Worm (Caenorhabditis elegans) whole organism, early embryonic: Measurements from ENCODE around the gene mrpl-53.

Experiments used
- F13C5.2 ChIP-seq: sonication (generic microtip); optimal IDR thresholded peaks from 2 replicates; lab custom pipeline; 2017; ENCODE audit warnings: mild to moderate bottlenecking, missing genetic modification characterization, inconsistent platforms, missing compliant biosample characterization
- ama-1 ChIP-seq: fragments of 150-350 bp; optimal IDR thresholded peaks from 2 replicates; lab custom pipeline; 2014
- ets-7 ChIP-seq: sonication (generic microtip); optimal IDR thresholded peaks from 2 replicates; lab custom pipeline; 2016; ENCODE audit warnings: missing genotype, missing genetic modification characterization, missing compliant biosample characterization

- TF ChIP-seq ama-1 (no peak), ets-7 (tag; lab: Kevin White, UChicago) (no peak), F13C5.2 (tag; lab: Kevin White, UChicago) (no peak)
Observed at ce11 chrII:9558906-9559305, 38.5 kb upstream of the mrpl-53 start.
